Worm (Caenorhabditis elegans) whole organism, midembryonic: Measurements from ENCODE around the gene F53F8.7.

ENCODE experiments used
- T22C8.4 ChIP-seq: fragments of 200-800 bp; sonication (Bioruptor generic); IDR thresholded peaks from 2 replicates; pipeline ENCODE4 v1.3.6; 2022; ENCODE audit warnings: missing genetic modification characterization, missing compliant biosample characterization
- cog-1 ChIP-seq: sonication (generic microtip); optimal IDR thresholded peaks from 2 replicates; lab custom pipeline; 2016; ENCODE audit warnings: missing genetic modification characterization, missing compliant biosample characterization
- flt-1 ChIP-seq: fragments of 200-800 bp; sonication (Bioruptor generic); IDR thresholded peaks from 2 replicates; pipeline ENCODE4 v1.3.6; 2022; ENCODE audit warnings: missing genetic modification characterization, missing compliant biosample characterization
- klf-2 ChIP-seq: fragments of 200-800 bp; sonication (Bioruptor generic); conservative IDR thresholded peaks from 2 replicates; pipeline ENCODE4 v1.3.6; 2022; ENCODE audit warnings: missing genetic modification reagents, missing genetic modification characterization, missing compliant biosample characterization
- med-1 ChIP-seq: sonication (generic microtip); optimal IDR thresholded peaks from 2 replicates; lab custom pipeline; 2017; ENCODE audit warnings: missing genetic modification characterization, mild to moderate bottlenecking, missing compliant biosample characterization, antibody characterized with exemption, missing genetic modification reagents; ENCODE audit not compliant: insufficient read depth
- ref-1 ChIP-seq: fragments of 200-800 bp; sonication (Bioruptor generic); conservative IDR thresholded peaks from 2 replicates; pipeline ENCODE4 v1.3.6; 2022; ENCODE audit warnings: missing genetic modification reagents, missing genetic modification characterization, missing compliant biosample characterization
- tab-1 ChIP-seq: fragments of 200-800 bp; sonication (Bioruptor generic); IDR thresholded peaks from 2 replicates; pipeline ENCODE4 v1.3.6; 2022; ENCODE audit warnings: missing genetic modification characterization, missing compliant biosample characterization
- ztf-23 ChIP-seq: fragments of 200-800 bp; sonication (Bioruptor generic); IDR thresholded peaks from 2 replicates; pipeline ENCODE4 v1.3.6; 2022; ENCODE audit warnings: missing genetic modification reagents, missing genetic modification characterization, missing compliant biosample characterization
- ztf-29 ChIP-seq: fragments of 200-800 bp; sonication (Bioruptor generic); IDR thresholded peaks from 2 replicates; pipeline ENCODE4 v1.3.6; 2022; ENCODE audit warnings: missing genetic modification reagents, missing genetic modification characterization, missing compliant biosample characterization

Gene F53F8.7

ce11 chrV:20681824-20682223 is 16.3 kb downstream of the F53F8.7 start:
- TF ChIP-seq med-1 (no peak), ztf-29 (GFP tag; lab: Robert Waterston, UW) (no peak), flt-1 (GFP tag; lab: Robert Waterston, UW) (no peak), cog-1 (tag; lab: Kevin White, UChicago) (no peak), klf-2 (no peak), T22C8.4 (GFP tag; lab: Robert Waterston, UW) (no peak), ref-1 (GFP tag; lab: Robert Waterston, UW) (no peak), tab-1 (GFP tag; lab: Robert Waterston, UW) (no peak), ztf-23 (GFP tag; lab: Robert Waterston, UW) (no peak)

- no peak for TF ChIP-seq T22C8.4 (GFP tag; lab: Robert Waterston, UW)
- TF ChIP-seq cog-1 (tag; lab: Kevin White, UChicago) = no peak
- no peak for TF ChIP-seq tab-1 (GFP tag; lab: Robert Waterston, UW)
- no peak for TF ChIP-seq flt-1 (GFP tag; lab: Robert Waterston, UW)
- TF ChIP-seq ref-1 (GFP tag; lab: Robert Waterston, UW) = no peak
- no peak for TF ChIP-seq ztf-29 (GFP tag; lab: Robert Waterston, UW)
- no peak for TF ChIP-seq klf-2
- TF ChIP-seq ztf-23 (GFP tag; lab: Robert Waterston, UW) = no peak
- TF ChIP-seq med-1 = no peak
Measured at ce11 chrV:20681120-20681519, 17.0 kb downstream of the F53F8.7 start, which contains the start of gene srsx-35. Gene srsx-35, plus strand, starts transcription at chrV:20681420.

ce11 chrV:20680189-20680588 is 18.0 kb downstream of the F53F8.7 start:
- TF ChIP-seq klf-2 (no peak), ref-1 (GFP tag; lab: Robert Waterston, UW) (no peak), ztf-23 (GFP tag; lab: Robert Waterston, UW) (no peak), flt-1 (GFP tag; lab: Robert Waterston, UW) (no peak), tab-1 (GFP tag; lab: Robert Waterston, UW) (no peak), med-1 (no peak), T22C8.4 (GFP tag; lab: Robert Waterston, UW) (no peak), ztf-29 (GFP tag; lab: Robert Waterston, UW) (no peak), cog-1 (tag; lab: Kevin White, UChicago) (no peak)

ce11 chrV:20670625-20671024 is 27.5 kb downstream of the F53F8.7 start:
- no peak for TF ChIP-seq T22C8.4 (GFP tag; lab: Robert Waterston, UW)

ce11 chrV:20666905-20667304 is 31.3 kb downstream of the F53F8.7 start, which contains the start of gene mlt-11:
Gene mlt-11, plus strand, starts transcription at chrV:20667205.
- TF ChIP-seq cog-1 (tag; lab: Kevin White, UChicago) = no peak
- TF ChIP-seq ref-1 (GFP tag; lab: Robert Waterston, UW) = no peak
- no peak for TF ChIP-seq flt-1 (GFP tag; lab: Robert Waterston, UW)
- TF ChIP-seq med-1 = no peak
- no peak for TF ChIP-seq tab-1 (GFP tag; lab: Robert Waterston, UW)
- TF ChIP-seq ztf-29 (GFP tag; lab: Robert Waterston, UW) = no peak
- TF ChIP-seq ztf-23 (GFP tag; lab: Robert Waterston, UW) = no peak
- TF ChIP-seq klf-2 = no peak
- no peak for TF ChIP-seq T22C8.4 (GFP tag; lab: Robert Waterston, UW)

ce11 chrV:20664930-20665329 is 33.2 kb downstream of the F53F8.7 start:
- no peak for TF ChIP-seq flt-1 (GFP tag; lab: Robert Waterston, UW)
- TF ChIP-seq ztf-29 (GFP tag; lab: Robert Waterston, UW) = no peak

ce11 chrV:20663736-20664135 is 34.4 kb downstream of the F53F8.7 start:
- no peak for TF ChIP-seq cog-1 (tag; lab: Kevin White, UChicago)
- TF ChIP-seq ztf-29 (GFP tag; lab: Robert Waterston, UW) = no peak
- no peak for TF ChIP-seq flt-1 (GFP tag; lab: Robert Waterston, UW)
- TF ChIP-seq tab-1 (GFP tag; lab: Robert Waterston, UW) = no peak
- no peak for TF ChIP-seq klf-2
- TF ChIP-seq ref-1 (GFP tag; lab: Robert Waterston, UW) = no peak

ce11 chrV:20662474-20662873 is 35.7 kb downstream of the F53F8.7 start:
- TF ChIP-seq ztf-29 (GFP tag; lab: Robert Waterston, UW) (no peak), tab-1 (GFP tag; lab: Robert Waterston, UW) (no peak), flt-1 (GFP tag; lab: Robert Waterston, UW) (no peak), ref-1 (GFP tag; lab: Robert Waterston, UW) (no peak), T22C8.4 (GFP tag; lab: Robert Waterston, UW) (no peak), cog-1 (tag; lab: Kevin White, UChicago) (no peak), ztf-23 (GFP tag; lab: Robert Waterston, UW) (no peak), klf-2 (no peak), med-1 (no peak)

ce11 chrV:20660025-20660424 is 38.1 kb downstream of the F53F8.7 start, which contains the start of gene W01F3.2:
Gene W01F3.2, plus strand, starts transcription at chrV:20660325.
- TF ChIP-seq tab-1 (GFP tag; lab: Robert Waterston, UW) = no peak
- no peak for TF ChIP-seq T22C8.4 (GFP tag; lab: Robert Waterston, UW)
- TF ChIP-seq klf-2 = no peak
- no peak for TF ChIP-seq ztf-23 (GFP tag; lab: Robert Waterston, UW)
- no peak for TF ChIP-seq med-1
- TF ChIP-seq flt-1 (GFP tag; lab: Robert Waterston, UW) = no peak
- TF ChIP-seq ztf-29 (GFP tag; lab: Robert Waterston, UW) = no peak
- TF ChIP-seq cog-1 (tag; lab: Kevin White, UChicago) = no peak
- TF ChIP-seq ref-1 (GFP tag; lab: Robert Waterston, UW) = no peak

- TF ChIP-seq ztf-23 (GFP tag; lab: Robert Waterston, UW) (no peak), med-1 (no peak), klf-2 (no peak), tab-1 (GFP tag; lab: Robert Waterston, UW) (no peak), flt-1 (GFP tag; lab: Robert Waterston, UW) (no peak), ref-1 (GFP tag; lab: Robert Waterston, UW) (no peak), cog-1 (tag; lab: Kevin White, UChicago) (no peak), ztf-29 (GFP tag; lab: Robert Waterston, UW) (no peak)
Measured at ce11 chrV:20656626-20657025, 41.5 kb downstream of the F53F8.7 start.
